Fruit fly (Drosophila melanogaster) whole organism, prepupa: Measurements from ENCODE around the gene axo.

Experiments used
- CG10631 ChIP-seq: fragments of 200-800 bp; sonication (Bioruptor generic); optimal IDR thresholded peaks from 2 replicates; lab custom pipeline; 2016; ENCODE audit warnings: missing biosample characterization, missing genetic modification characterization
- CG10669 ChIP-seq: fragments of 200-800 bp; sonication (Bioruptor generic); optimal IDR thresholded peaks from 3 replicates; lab custom pipeline; 2018; ENCODE audit warnings: missing biosample characterization, mild to moderate bottlenecking, missing genetic modification characterization, moderate library complexity
- CG11294 ChIP-seq: fragments of 200-800 bp; sonication (Bioruptor generic); IDR thresholded peaks from 2 replicates; pipeline ENCODE4 v1.3.6; 2022; ENCODE audit warnings: missing biosample characterization, missing genetic modification characterization
- CG11762 ChIP-seq: fragments of 200-800 bp; sonication (Bioruptor generic); optimal IDR thresholded peaks from 3 replicates; lab custom pipeline; 2016; ENCODE audit warnings: missing biosample characterization, missing genetic modification characterization; ENCODE audit not compliant: insufficient read depth
- CG11902 ChIP-seq: fragments of 200-800 bp; sonication (Bioruptor generic); optimal IDR thresholded peaks from 3 replicates; lab custom pipeline; 2016; ENCODE audit warnings: missing biosample characterization, missing genetic modification characterization
- CG16779 ChIP-seq: fragments of 200-800 bp; sonication (Bioruptor generic); optimal IDR thresholded peaks from 3 replicates; lab custom pipeline; 2017; ENCODE audit warnings: missing biosample characterization, mild to moderate bottlenecking, missing genetic modification characterization
- CG3032 ChIP-seq: fragments of 200-800 bp; optimal IDR thresholded peaks from 2 replicates; lab custom pipeline; 2019; ENCODE audit warnings: missing biosample characterization, mild to moderate bottlenecking, missing genetic modification characterization, moderate library complexity
- CG31627 ChIP-seq: fragments of 200-800 bp; sonication (Bioruptor generic); optimal IDR thresholded peaks from 3 replicates; lab custom pipeline; 2016; ENCODE audit warnings: missing biosample characterization, missing genetic modification characterization
- CG32006 ChIP-seq: fragments of 200-800 bp; sonication (Bioruptor generic); optimal IDR thresholded peaks from 3 replicates; lab custom pipeline; 2017; ENCODE audit warnings: missing biosample characterization, mild to moderate bottlenecking, missing genetic modification characterization
- CG34406 ChIP-seq: fragments of 200-800 bp; sonication (Bioruptor generic); optimal IDR thresholded peaks from 3 replicates; lab custom pipeline; 2016; ENCODE audit warnings: missing biosample characterization, missing genetic modification characterization
- CG4318 ChIP-seq: fragments of 200-800 bp; sonication (Bioruptor generic); optimal IDR thresholded peaks from 3 replicates; lab custom pipeline; 2017; ENCODE audit warnings: missing biosample characterization, mild to moderate bottlenecking, missing genetic modification characterization
- CG6276 ChIP-seq: fragments of 200-800 bp; sonication (Bioruptor generic); optimal IDR thresholded peaks from 2 replicates; lab custom pipeline; 2017; ENCODE audit warnings: missing biosample characterization, mild to moderate bottlenecking, missing genetic modification characterization
- CG6792 ChIP-seq: fragments of 200-800 bp; sonication (Bioruptor generic); optimal IDR thresholded peaks from 3 replicates; lab custom pipeline; 2016; ENCODE audit warnings: missing biosample characterization, missing genetic modification characterization
- CG6808 ChIP-seq: fragments of 200-800 bp; sonication (Bioruptor generic); optimal IDR thresholded peaks from 3 replicates; lab custom pipeline; 2017; ENCODE audit warnings: missing biosample characterization, missing genetic modification characterization, mild to moderate bottlenecking, moderate library complexity, missing genetic modification reagents
- CG6854 ChIP-seq: fragments of 200-800 bp; sonication (Bioruptor generic); optimal IDR thresholded peaks from 2 replicates; lab custom pipeline; 2017; ENCODE audit warnings: missing biosample characterization, mild to moderate bottlenecking, missing genetic modification characterization
- CG7368 ChIP-seq: fragments of 200-800 bp; sonication (Bioruptor generic); optimal IDR thresholded peaks from 3 replicates; lab custom pipeline; 2016; ENCODE audit warnings: missing biosample characterization, missing genetic modification characterization
- CG8632 ChIP-seq: fragments of 200-800 bp; sonication (Bioruptor generic); optimal IDR thresholded peaks from 3 replicates; lab custom pipeline; 2016; ENCODE audit warnings: missing biosample characterization, missing genetic modification characterization
- CG9139 ChIP-seq: fragments of 200-800 bp; sonication (Bioruptor generic); optimal IDR thresholded peaks from 3 replicates; lab custom pipeline; 2017; ENCODE audit warnings: missing biosample characterization, mild to moderate bottlenecking, missing genetic modification characterization
- Eip75B ChIP-seq: fragments of 200-800 bp; sonication (Bioruptor generic); optimal IDR thresholded peaks from 3 replicates; lab custom pipeline; 2016; ENCODE audit warnings: missing biosample characterization, missing genetic modification characterization
- Eip78C ChIP-seq: fragments of 200-800 bp; sonication (Bioruptor generic); peaks from one replicate; lab custom pipeline; 2016; ENCODE audit warnings: missing biosample characterization, missing genetic modification characterization
- Eip93F ChIP-seq: fragments of 200-800 bp; sonication (Bioruptor generic); optimal IDR thresholded peaks from 2 replicates; lab custom pipeline; 2016; ENCODE audit warnings: missing biosample characterization, mild to moderate bottlenecking, missing genetic modification characterization
- Ets21C ChIP-seq: fragments of 200-800 bp; sonication (Bioruptor generic); optimal IDR thresholded peaks from 3 replicates; lab custom pipeline; 2016; ENCODE audit warnings: missing biosample characterization, missing genetic modification characterization
- Ets96B ChIP-seq: fragments of 200-800 bp; optimal IDR thresholded peaks from 2 replicates; lab custom pipeline; 2019; ENCODE audit warnings: missing biosample characterization, mild to moderate bottlenecking, missing genetic modification characterization, moderate library complexity
- Gug ChIP-seq: fragments of 200-800 bp; sonication (Bioruptor generic); IDR thresholded peaks from 2 replicates; pipeline ENCODE4 v1.3.6; 2022; ENCODE audit warnings: missing biosample characterization, missing genetic modification characterization
- Hr38 ChIP-seq: sonication (Bioruptor generic); optimal IDR thresholded peaks from 2 replicates; lab custom pipeline; 2016; ENCODE audit warnings: missing biosample characterization, missing genetic modification characterization
- Hr39 ChIP-seq: fragments of 200-800 bp; sonication (Bioruptor generic); optimal IDR thresholded peaks from 2 replicates; lab custom pipeline; 2016; ENCODE audit warnings: missing biosample characterization, missing genetic modification characterization
- Hr4 ChIP-seq: fragments of 200-800 bp; sonication (Bioruptor generic); optimal IDR thresholded peaks from 3 replicates; lab custom pipeline; 2016; ENCODE audit warnings: missing biosample characterization, missing genetic modification characterization
- Lpt ChIP-seq: fragments of 200-800 bp; sonication (Bioruptor generic); optimal IDR thresholded peaks from 3 replicates; lab custom pipeline; 2016; ENCODE audit warnings: missing biosample characterization, missing genetic modification characterization
- Met ChIP-seq: fragments of 200-800 bp; sonication (Bioruptor generic); optimal IDR thresholded peaks from 3 replicates; lab custom pipeline; 2016; ENCODE audit warnings: missing biosample characterization, missing genetic modification characterization
- OdsH ChIP-seq: fragments of 200-800 bp; sonication (Bioruptor generic); optimal IDR thresholded peaks from 3 replicates; lab custom pipeline; 2016; ENCODE audit warnings: missing biosample characterization, missing genetic modification characterization
- Sox102F ChIP-seq: fragments of 200-800 bp; sonication (Bioruptor generic); optimal IDR thresholded peaks from 2 replicates; lab custom pipeline; 2016; ENCODE audit warnings: missing biosample characterization, mild to moderate bottlenecking, missing genetic modification characterization
- Sox14 ChIP-seq: fragments of 200-800 bp; sonication (Bioruptor generic); optimal IDR thresholded peaks from 3 replicates; lab custom pipeline; 2016; ENCODE audit warnings: missing biosample characterization, missing genetic modification characterization
- Sox15 ChIP-seq: fragments of 200-800 bp; sonication (Bioruptor generic); optimal IDR thresholded peaks from 3 replicates; lab custom pipeline; 2016; ENCODE audit warnings: missing biosample characterization, missing genetic modification characterization
- achi ChIP-seq: fragments of 200-800 bp; sonication (Bioruptor generic); optimal IDR thresholded peaks from 3 replicates; lab custom pipeline; 2016; ENCODE audit warnings: missing biosample characterization, missing genetic modification characterization
- acj6 ChIP-seq: fragments of 200-800 bp; sonication (Bioruptor generic); optimal IDR thresholded peaks from 3 replicates; lab custom pipeline; 2016; ENCODE audit warnings: missing biosample characterization, missing genetic modification characterization
- cyc ChIP-seq: fragments of 200-800 bp; sonication (Bioruptor generic); optimal IDR thresholded peaks from 3 replicates; lab custom pipeline; 2016; ENCODE audit warnings: missing biosample characterization, missing genetic modification characterization
- eg ChIP-seq: fragments of 200-800 bp; sonication (Bioruptor generic); IDR thresholded peaks from 3 replicates; pipeline ENCODE4 v1.3.6; 2022; ENCODE audit warnings: missing biosample characterization, missing genetic modification characterization
- esn ChIP-seq: fragments of 200-800 bp; sonication (Bioruptor generic); optimal IDR thresholded peaks from 2 replicates; lab custom pipeline; 2016; ENCODE audit warnings: missing biosample characterization, mild to moderate bottlenecking, missing genetic modification characterization, moderate library complexity
- fd59A ChIP-seq: fragments of 200-800 bp; sonication (Bioruptor generic); optimal IDR thresholded peaks from 2 replicates; lab custom pipeline; 2017; ENCODE audit warnings: missing biosample characterization, mild to moderate bottlenecking, missing genetic modification characterization, missing genetic modification reagents
- fd85E ChIP-seq: fragments of 200-800 bp; sonication (Bioruptor generic); optimal IDR thresholded peaks from 3 replicates; lab custom pipeline; 2016; ENCODE audit warnings: missing biosample characterization, missing genetic modification characterization
- fkh ChIP-seq: fragments of 200-800 bp; sonication (Bioruptor generic); optimal IDR thresholded peaks from 3 replicates; lab custom pipeline; 2017; ENCODE audit warnings: missing biosample characterization, mild to moderate bottlenecking, missing genetic modification characterization, moderate library complexity
- net ChIP-seq: fragments of 200-800 bp; sonication (Bioruptor generic); optimal IDR thresholded peaks from 3 replicates; lab custom pipeline; 2016; ENCODE audit warnings: missing biosample characterization, missing genetic modification characterization
- pdm3 ChIP-seq: fragments of 200-800 bp; sonication (Bioruptor generic); optimal IDR thresholded peaks from 3 replicates; lab custom pipeline; 2016; ENCODE audit warnings: missing biosample characterization, missing genetic modification characterization
- salr ChIP-seq, 2 experiments: fragments of 200-800 bp; sonication (Bioruptor generic); optimal IDR thresholded peaks; 3 replicates each; lab custom pipeline; 2016 to 2018; ENCODE audit warnings: missing biosample characterization in 2 of 2, missing genetic modification characterization in 2 of 2, mild to moderate bottlenecking in 1 of 2
- spab ChIP-seq: fragments of 200-800 bp; sonication (Bioruptor generic); optimal IDR thresholded peaks from 2 replicates; lab custom pipeline; 2017; ENCODE audit warnings: missing biosample characterization, mild to moderate bottlenecking, missing genetic modification characterization, missing genetic modification reagents
- ss ChIP-seq, 2 experiments: fragments of 200-800 bp; sonication (Bioruptor generic); optimal IDR thresholded peaks; 2 replicates in 1 of 2; 3 replicates in 1 of 2; lab custom pipeline; 2017 to 2018; ENCODE audit warnings: mild to moderate bottlenecking in 2 of 2, missing biosample characterization in 2 of 2, missing genetic modification characterization in 2 of 2, moderate library complexity in 1 of 2
- svp ChIP-seq: fragments of 200-800 bp; sonication (Bioruptor generic); peaks from one replicate; lab custom pipeline; 2016; ENCODE audit warnings: missing biosample characterization, missing genetic modification characterization
- vri ChIP-seq: fragments of 200-800 bp; sonication (Bioruptor generic); optimal IDR thresholded peaks from 3 replicates; lab custom pipeline; 2016; ENCODE audit warnings: missing biosample characterization, mild to moderate bottlenecking, missing genetic modification characterization

axo gene

dm6 chr3L:4620919-4621318 is 66.2 kb downstream of the axo start, which contains the start of gene CG32246:
TSS of gene CG32246 (plus strand) at chr3L:4621219.
- TF ChIP-seq CG34406 (GFP tag; lab: Kevin White, UChicago) (no peak), CG11294 (GFP tag; lab: Robert Waterston, UW) (no peak), acj6 (GFP tag; lab: Kevin White, UChicago) (no peak), cyc (GFP tag; lab: Kevin White, UChicago) (no peak), CG6276 (GFP tag; lab: Kevin White, UChicago) (no peak), CG4318 (GFP tag; lab: Kevin White, UChicago) (no peak), Sox102F (GFP tag; lab: Kevin White, UChicago) (no peak), spab (no peak)

dm6 chr3L:4619497-4620211 is 67.5 kb downstream of the axo start:
- TF ChIP-seq ss (GFP tag; optimal IDR thresholded peaks at IDR 0.05; lab: Kevin White, UChicago) (peak; percentile 28 to 55), achi (peak; percentile 44), svp (GFP tag; lab: Kevin White, UChicago) (peak; percentile 87), Ets96B (tag; lab: Kevin White, UChicago) (peak; percentile 59), CG7368 (GFP tag; lab: Kevin White, UChicago) (peak; percentile 48), salr (GFP tag; optimal IDR thresholded peaks at IDR 0.05; lab: Kevin White, UChicago) (peak in 1 of 2 experiments; percentile 20), pdm3 (GFP tag; lab: Kevin White, UChicago) (peak; percentile 64), CG16779 (tag; lab: Kevin White, UChicago) (no peak), CG34406 (GFP tag; lab: Kevin White, UChicago) (peak; percentile 18), CG6808 (GFP tag; lab: Kevin White, UChicago) (peak; percentile 47), CG11294 (GFP tag; lab: Robert Waterston, UW) (no peak), Sox15 (GFP tag; lab: Kevin White, UChicago) (no peak), CG11762 (GFP tag; lab: Kevin White, UChicago) (peak; percentile 15), Eip78C (GFP tag; lab: Kevin White, UChicago) (peak; percentile 91), Gug (GFP tag; lab: Robert Waterston, UW) (no peak), fd59A (GFP tag; lab: Kevin White, UChicago) (peak; percentile 41), OdsH (peak; percentile 48), vri (GFP tag; lab: Kevin White, UChicago) (peak; percentile 25), eg (0 out of 3 replicates have a peak, but pooled peaks have one; percentile 37), fd85E (GFP tag; lab: Kevin White, UChicago) (no peak), CG6854 (no peak), Hr38 (GFP tag; lab: Kevin White, UChicago) (no peak), Sox102F (GFP tag; lab: Kevin White, UChicago) (no peak), Lpt (GFP tag; lab: Kevin White, UChicago) (no peak), Eip75B (GFP tag; lab: Kevin White, UChicago) (peak; percentile 68), CG31627 (GFP tag; lab: Kevin White, UChicago) (peak; percentile 54), CG10631 (GFP tag; lab: Kevin White, UChicago) (peak; percentile 66), Ets21C (GFP tag; lab: Kevin White, UChicago) (peak; percentile 37), cyc (GFP tag; lab: Kevin White, UChicago) (peak; percentile 61), Sox14 (GFP tag; lab: Kevin White, UChicago) (peak; percentile 43), CG8632 (GFP tag; lab: Kevin White, UChicago) (peak; percentile 10), spab (peak; percentile 42), CG10669 (peak; percentile 53), Met (GFP tag; lab: Kevin White, UChicago) (peak; percentile 49), CG6792 (GFP tag; lab: Kevin White, UChicago) (peak; percentile 64), net (GFP tag; lab: Kevin White, UChicago) (no peak), Hr39 (peak; percentile 61), fkh (GFP tag; lab: Kevin White, UChicago) (no peak), CG11902 (GFP tag; lab: Kevin White, UChicago) (no peak), Eip93F (GFP tag; lab: Kevin White, UChicago) (no peak), CG32006 (peak; percentile 48), CG9139 (GFP tag; lab: Kevin White, UChicago) (peak; percentile 17), CG3032 (tag; lab: Kevin White, UChicago) (peak; percentile 47), Hr4 (peak; percentile 12), esn (GFP tag; lab: Kevin White, UChicago) (peak; percentile 62), acj6 (GFP tag; lab: Kevin White, UChicago) (peak; percentile 62)
